Worm (Caenorhabditis elegans): Measurements from ENCODE around the gene Y49F6B.13.
A peak's percentile ranks its signal among the peaks of the same experiment; 100 is the strongest.
"Not testable (repeated sequence)": the region's sequence is repeated elsewhere in the genome, so short reads cannot be mapped to it uniquely, and the experiment has no call there.

The Y49F6B.13 gene

ce11 chrII:3476536-3476935, 5.0 kb upstream of the Y49F6B.13 start:
- TF ChIP-seq pes-1 (GFP tag; IDR thresholded peaks at IDR 0.05): no peak
- TF ChIP-seq hmg-4 (GFP tag; optimal IDR thresholded peaks at IDR 0.05): no peak
- TF ChIP-seq sea-1 (GFP tag; conservative IDR thresholded peaks at IDR 0.05): no peak
- no peak for TF ChIP-seq tbx-37 (GFP tag; conservative IDR thresholded peaks at IDR 0.05)
- TF ChIP-seq ceh-36 (tag; optimal IDR thresholded peaks at IDR 0.05): peak; percentile 71
- TF ChIP-seq hnd-1 (tag; optimal IDR thresholded peaks at IDR 0.05): no peak
- TF ChIP-seq tbx-11 (GFP tag; IDR thresholded peaks at IDR 0.05): no peak
- TF ChIP-seq scrt-1 (GFP tag; IDR thresholded peaks at IDR 0.05): no peak

ce11 chrII:3473744-3474143, 2.2 kb upstream of the Y49F6B.13 start, which contains the start of gene sdz-32:
Gene sdz-32 (plus strand): TSS chrII:3474044.
- TF ChIP-seq B0310.2 (tag; optimal IDR thresholded peaks at IDR 0.05): no peak

ce11 chrII:3472817-3473216, 1.3 kb upstream of the Y49F6B.13 start, which contains the start of gene Y49F6B.6:
Gene Y49F6B.6 (plus strand): TSS chrII:3473117.
- no peak for TF ChIP-seq ama-1 (optimal IDR thresholded peaks at IDR 0.05)
- TF ChIP-seq tbx-11 (GFP tag; IDR thresholded peaks at IDR 0.05): no peak

- TF ChIP-seq hmg-4 (GFP tag; optimal IDR thresholded peaks at IDR 0.05) (no peak), tra-4 (tag; optimal IDR thresholded peaks at IDR 0.05) (no peak), tbx-37 (GFP tag; conservative IDR thresholded peaks at IDR 0.05) (no peak), flt-1 (GFP tag; IDR thresholded peaks at IDR 0.05) (no peak), sea-1 (GFP tag; conservative IDR thresholded peaks at IDR 0.05) (no peak), ama-1 (optimal IDR thresholded peaks at IDR 0.05) (no peak), scrt-1 (GFP tag; IDR thresholded peaks at IDR 0.05) (no peak), ets-7 (tag; optimal IDR thresholded peaks at IDR 0.05) (no peak), hmbx-1 (tag; optimal IDR thresholded peaks at IDR 0.05) (no peak), hnd-1 (tag; optimal IDR thresholded peaks at IDR 0.05) (no peak), ceh-36 (tag; optimal IDR thresholded peaks at IDR 0.05) (no peak), aly-1 (tag; optimal IDR thresholded peaks at IDR 0.05) (no peak), tbx-11 (GFP tag; IDR thresholded peaks at IDR 0.05) (no peak), pes-1 (GFP tag; IDR thresholded peaks at IDR 0.05) (no peak), B0310.2 (tag; optimal IDR thresholded peaks at IDR 0.05) (no peak), F13C5.2 (tag; optimal IDR thresholded peaks at IDR 0.05) (no peak), ceh-13 (GFP tag; optimal IDR thresholded peaks at IDR 0.05) (no peak)
Measured at ce11 chrII:3472316-3472715, 813 bp upstream of the Y49F6B.13 start, which contains the start of gene Y49F6B.12. Gene Y49F6B.12 (minus strand): TSS chrII:3472416.

- TF ChIP-seq B0310.2 (tag; optimal IDR thresholded peaks at IDR 0.05): no peak
- TF ChIP-seq flt-1 (GFP tag; IDR thresholded peaks at IDR 0.05): no peak
- no peak for TF ChIP-seq pes-1 (GFP tag; IDR thresholded peaks at IDR 0.05)
- no peak for TF ChIP-seq F13C5.2 (tag; optimal IDR thresholded peaks at IDR 0.05)
- TF ChIP-seq ets-7 (tag; optimal IDR thresholded peaks at IDR 0.05): no peak
- no peak for TF ChIP-seq tbx-37 (GFP tag; conservative IDR thresholded peaks at IDR 0.05)
- no peak for TF ChIP-seq hmbx-1 (tag; optimal IDR thresholded peaks at IDR 0.05)
- no peak for TF ChIP-seq ama-1 (optimal IDR thresholded peaks at IDR 0.05)
- no peak for TF ChIP-seq ceh-36 (tag; optimal IDR thresholded peaks at IDR 0.05)
Measured at ce11 chrII:3470549-3470948, 954 bp downstream of the Y49F6B.13 start, which contains the start of gene Y49F6B.20. Gene Y49F6B.20 (minus strand): TSS chrII:3470649.

- not testable (repeated sequence) for TF ChIP-seq ets-7, F13C5.2, aly-1 (tag; optimal IDR thresholded peaks at IDR 0.05)
Measured at ce11 chrII:3464580-3464979, 6.9 kb downstream of the Y49F6B.13 start, which contains the start of gene C16C8.10. Gene C16C8.10 (minus strand): TSS chrII:3464680.

ce11 chrII:3463097-3463496, 8.4 kb downstream of the Y49F6B.13 start, which contains the start of gene C16C8.9:
Gene C16C8.9 (minus strand): TSS chrII:3463197.
- TF ChIP-seq aly-1 (tag; optimal IDR thresholded peaks at IDR 0.05): no peak
- TF ChIP-seq hnd-1 (tag; optimal IDR thresholded peaks at IDR 0.05): no peak

- TF ChIP-seq hmg-4 (GFP tag; optimal IDR thresholded peaks at IDR 0.05): no peak
- TF ChIP-seq ceh-36 (tag; optimal IDR thresholded peaks at IDR 0.05): no peak
- no peak for TF ChIP-seq hnd-1 (tag; optimal IDR thresholded peaks at IDR 0.05)
- no peak for TF ChIP-seq tbx-37 (GFP tag; conservative IDR thresholded peaks at IDR 0.05)
- TF ChIP-seq tbx-11 (GFP tag; IDR thresholded peaks at IDR 0.05): no peak
- no peak for TF ChIP-seq sea-1 (GFP tag; conservative IDR thresholded peaks at IDR 0.05)
- TF ChIP-seq flt-1 (GFP tag; IDR thresholded peaks at IDR 0.05): no peak
- TF ChIP-seq ceh-13 (GFP tag; optimal IDR thresholded peaks at IDR 0.05): no peak
- no peak for TF ChIP-seq hmbx-1 (tag; optimal IDR thresholded peaks at IDR 0.05)
- no peak for TF ChIP-seq pes-1 (GFP tag; IDR thresholded peaks at IDR 0.05)
- no peak for TF ChIP-seq B0310.2 (tag; optimal IDR thresholded peaks at IDR 0.05)
- TF ChIP-seq ets-7 (tag; optimal IDR thresholded peaks at IDR 0.05): no peak
- TF ChIP-seq F13C5.2 (tag; optimal IDR thresholded peaks at IDR 0.05): no peak
- no peak for TF ChIP-seq scrt-1 (GFP tag; IDR thresholded peaks at IDR 0.05)
- no peak for TF ChIP-seq tra-4 (tag; optimal IDR thresholded peaks at IDR 0.05)
- no peak for TF ChIP-seq ama-1 (optimal IDR thresholded peaks at IDR 0.05)
Measured at ce11 chrII:3461586-3461985, 9.9 kb downstream of the Y49F6B.13 start, which contains the start of gene C16C8.8. Gene C16C8.8 (minus strand): TSS chrII:3461686.

- TF ChIP-seq ceh-36 (tag; optimal IDR thresholded peaks at IDR 0.05) (no peak), scrt-1 (GFP tag; IDR thresholded peaks at IDR 0.05) (no peak), tbx-11 (GFP tag; IDR thresholded peaks at IDR 0.05) (no peak), tbx-37 (GFP tag; conservative IDR thresholded peaks at IDR 0.05) (no peak), ama-1 (optimal IDR thresholded peaks at IDR 0.05) (no peak), aly-1 (tag; optimal IDR thresholded peaks at IDR 0.05) (no peak), hmg-4 (GFP tag; optimal IDR thresholded peaks at IDR 0.05) (no peak), F13C5.2 (tag; optimal IDR thresholded peaks at IDR 0.05) (no peak), B0310.2 (tag; optimal IDR thresholded peaks at IDR 0.05) (no peak), pes-1 (GFP tag; IDR thresholded peaks at IDR 0.05) (no peak), tra-4 (tag; optimal IDR thresholded peaks at IDR 0.05) (no peak), hnd-1 (tag; optimal IDR thresholded peaks at IDR 0.05) (no peak), ets-7 (tag; optimal IDR thresholded peaks at IDR 0.05) (no peak), ceh-13 (GFP tag; optimal IDR thresholded peaks at IDR 0.05) (no peak), hmbx-1 (tag; optimal IDR thresholded peaks at IDR 0.05) (no peak), sea-1 (GFP tag; conservative IDR thresholded peaks at IDR 0.05) (no peak), flt-1 (GFP tag; IDR thresholded peaks at IDR 0.05) (no peak)
Measured at ce11 chrII:3460048-3460447, 11.5 kb downstream of the Y49F6B.13 start, which contains the start of gene C16C8.7. Gene C16C8.7 (minus strand): TSS chrII:3460148.
